Worm (Caenorhabditis elegans) whole organism, early embryonic: ENCODE data around the gene alh-11.

Source experiments
- B0310.2 ChIP-seq: sonication (generic microtip); optimal IDR thresholded peaks from 2 replicates; lab custom pipeline; 2016; ENCODE audit warnings: mild to moderate bottlenecking, missing genetic modification characterization, missing compliant biosample characterization
- F13C5.2 ChIP-seq: sonication (generic microtip); optimal IDR thresholded peaks from 2 replicates; lab custom pipeline; 2017; ENCODE audit warnings: mild to moderate bottlenecking, missing genetic modification characterization, inconsistent platforms, missing compliant biosample characterization
- aly-1 ChIP-seq: sonication (generic microtip); optimal IDR thresholded peaks from 2 replicates; lab custom pipeline; 2016; ENCODE audit warnings: missing genetic modification characterization, missing compliant biosample characterization
- ama-1 ChIP-seq: fragments of 150-350 bp; optimal IDR thresholded peaks from 2 replicates; lab custom pipeline; 2014
- ceh-13 ChIP-seq: fragments of 200-800 bp; sonication (Bioruptor generic); optimal IDR thresholded peaks from 2 replicates; lab custom pipeline; 2018; ENCODE audit warnings: mild to moderate bottlenecking, missing genetic modification characterization, missing compliant biosample characterization
- ceh-36 ChIP-seq: sonication (generic microtip); optimal IDR thresholded peaks from 2 replicates; lab custom pipeline; 2016; ENCODE audit warnings: missing genetic modification characterization, inconsistent platforms, missing compliant biosample characterization
- ets-7 ChIP-seq: sonication (generic microtip); optimal IDR thresholded peaks from 2 replicates; lab custom pipeline; 2016; ENCODE audit warnings: missing genotype, missing genetic modification characterization, missing compliant biosample characterization
- flt-1 ChIP-seq: fragments of 200-800 bp; sonication (Bioruptor generic); IDR thresholded peaks from 2 replicates; pipeline ENCODE4 v1.3.6; 2022; ENCODE audit warnings: missing genetic modification characterization, missing compliant biosample characterization
- hmbx-1 ChIP-seq: sonication (generic microtip); optimal IDR thresholded peaks from 2 replicates; lab custom pipeline; 2016; ENCODE audit warnings: mild to moderate bottlenecking, missing genetic modification characterization, missing compliant biosample characterization
- hmg-4 ChIP-seq: fragments of 200-800 bp; sonication (Bioruptor generic); optimal IDR thresholded peaks from 2 replicates; lab custom pipeline; 2018; ENCODE audit warnings: mild to moderate bottlenecking, missing genetic modification characterization, missing compliant biosample characterization
- hnd-1 ChIP-seq: sonication (generic microtip); optimal IDR thresholded peaks from 2 replicates; lab custom pipeline; 2016; ENCODE audit warnings: missing genetic modification characterization, missing compliant biosample characterization
- pes-1 ChIP-seq: fragments of 200-800 bp; sonication (Bioruptor generic); IDR thresholded peaks from 2 replicates; pipeline ENCODE4 v1.3.6; 2022; ENCODE audit warnings: missing genetic modification reagents, missing genetic modification characterization, missing compliant biosample characterization
- scrt-1 ChIP-seq: fragments of 200-800 bp; sonication (Bioruptor generic); IDR thresholded peaks from 2 replicates; pipeline ENCODE4 v1.3.6; 2022; ENCODE audit warnings: missing genetic modification characterization, missing compliant biosample characterization
- sea-1 ChIP-seq: fragments of 200-800 bp; sonication (Bioruptor generic); conservative IDR thresholded peaks from 2 replicates; pipeline ENCODE4 v1.3.6; 2022; ENCODE audit warnings: missing genetic modification characterization, missing compliant biosample characterization
- tbx-11 ChIP-seq: fragments of 200-800 bp; sonication (Bioruptor generic); IDR thresholded peaks from 2 replicates; pipeline ENCODE4 v1.3.6; 2022; ENCODE audit warnings: missing genetic modification characterization, missing compliant biosample characterization
- tbx-37 ChIP-seq: fragments of 200-800 bp; sonication (Bioruptor generic); conservative IDR thresholded peaks from 2 replicates; pipeline ENCODE4 v1.3.6; 2022; ENCODE audit warnings: missing genetic modification reagents, missing genetic modification characterization, missing compliant biosample characterization
- tra-4 ChIP-seq: sonication (generic microtip); optimal IDR thresholded peaks from 2 replicates; lab custom pipeline; 2017; ENCODE audit warnings: missing genetic modification characterization, missing compliant biosample characterization

The alh-11 gene

DNA sequence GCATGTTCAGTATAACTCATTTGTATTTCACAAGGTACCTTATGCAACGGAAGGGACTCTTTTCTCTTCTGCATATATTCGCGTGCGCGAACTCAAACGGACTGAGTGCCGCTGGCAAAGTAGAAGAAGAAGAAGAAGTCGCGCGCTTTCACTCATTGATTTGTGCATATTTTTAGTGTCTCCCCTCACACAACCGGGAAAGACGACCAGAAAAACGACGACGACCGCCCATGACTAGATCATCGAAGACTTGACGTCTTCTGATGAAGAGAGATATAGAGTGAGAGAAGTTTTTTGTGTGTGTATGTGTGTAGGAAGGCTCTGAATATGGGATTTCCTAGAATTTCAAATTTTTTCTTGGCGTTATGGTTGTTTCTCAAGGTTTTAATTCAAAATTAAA lies 14.3 kb downstream of the alh-11 start:
- no peak for TF ChIP-seq tbx-37 (GFP tag; lab: Robert Waterston, UW)
- no peak for TF ChIP-seq flt-1 (GFP tag; lab: Robert Waterston, UW)
- no peak for TF ChIP-seq ceh-13 (GFP tag; lab: Kevin White, UChicago)
- no peak for TF ChIP-seq pes-1 (GFP tag; lab: Robert Waterston, UW)
- no peak for TF ChIP-seq ceh-36
- no peak for TF ChIP-seq B0310.2
- TF ChIP-seq hmg-4, result no peak
- no peak for TF ChIP-seq aly-1 (tag; lab: Kevin White, UChicago)
- TF ChIP-seq F13C5.2 (tag; lab: Kevin White, UChicago), result no peak
- no peak for TF ChIP-seq hnd-1 (tag; lab: Kevin White, UChicago)

DNA sequence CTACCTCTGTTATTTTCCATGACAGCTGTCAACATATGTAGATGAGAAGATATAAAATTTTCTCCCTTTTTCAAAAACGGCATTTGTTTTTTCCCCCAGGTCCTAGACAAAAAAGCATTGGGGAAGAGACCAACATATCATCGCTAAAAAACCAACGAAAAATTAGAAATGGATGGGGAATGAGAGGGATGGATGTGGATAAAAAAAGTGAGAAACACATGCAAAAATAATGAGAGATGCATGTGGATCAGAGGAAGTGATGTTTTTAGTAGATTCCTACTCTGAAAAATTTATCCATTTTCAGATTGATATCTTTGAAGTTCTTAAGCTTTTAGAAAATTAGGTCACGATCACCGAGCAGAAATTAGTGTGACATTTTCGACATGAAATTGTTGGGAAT lies 16.2 kb downstream of the alh-11 start:
- TF ChIP-seq B0310.2, result no peak
- no peak for TF ChIP-seq F13C5.2 (tag; lab: Kevin White, UChicago)
- TF ChIP-seq hmbx-1 (tag; lab: Kevin White, UChicago), result no peak
- TF ChIP-seq hnd-1 (tag; lab: Kevin White, UChicago), result no peak
- TF ChIP-seq aly-1 (tag; lab: Kevin White, UChicago), result no peak
- no peak for TF ChIP-seq scrt-1

DNA sequence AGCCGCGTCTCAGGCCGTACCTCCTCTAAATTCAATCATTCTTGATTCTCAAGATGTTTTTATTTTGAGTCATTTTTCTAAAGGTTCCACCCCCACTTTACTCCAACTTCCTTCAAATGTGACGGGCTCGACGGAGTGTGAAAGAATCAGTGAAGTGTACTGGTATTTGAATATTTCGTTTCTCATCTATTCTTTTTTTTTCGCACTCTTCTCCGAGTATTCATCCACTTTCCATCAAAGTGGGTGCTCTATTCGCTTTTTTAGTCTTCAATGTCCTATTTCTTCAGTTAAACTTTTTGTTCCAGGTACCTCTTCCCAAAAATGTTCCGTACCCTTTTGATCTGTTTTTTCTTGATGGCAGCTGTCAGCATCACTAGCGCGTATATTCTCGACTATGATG lies 17.2 kb downstream of the alh-11 start, which contains the start of gene nlp-52:
nlp-52 (plus strand) TSS at position 301 of the 400 bp plus-strand sequence.
- TF ChIP-seq aly-1 (tag; lab: Kevin White, UChicago) (no peak), ceh-36 (no peak), pes-1 (GFP tag; lab: Robert Waterston, UW) (no peak), sea-1 (GFP tag; lab: Robert Waterston, UW) (no peak), ceh-13 (GFP tag; lab: Kevin White, UChicago) (no peak), ets-7 (no peak), tbx-37 (GFP tag; lab: Robert Waterston, UW) (no peak), tra-4 (tag; lab: Kevin White, UChicago) (no peak), F13C5.2 (tag; lab: Kevin White, UChicago) (no peak), scrt-1 (no peak), hmg-4 (no peak), B0310.2 (no peak), hmbx-1 (tag; lab: Kevin White, UChicago) (no peak), ama-1 (lab: Kevin White, UChicago) (no peak), hnd-1 (tag; lab: Kevin White, UChicago) (no peak), flt-1 (GFP tag; lab: Robert Waterston, UW) (no peak), tbx-11 (GFP tag; lab: Robert Waterston, UW) (no peak)

DNA sequence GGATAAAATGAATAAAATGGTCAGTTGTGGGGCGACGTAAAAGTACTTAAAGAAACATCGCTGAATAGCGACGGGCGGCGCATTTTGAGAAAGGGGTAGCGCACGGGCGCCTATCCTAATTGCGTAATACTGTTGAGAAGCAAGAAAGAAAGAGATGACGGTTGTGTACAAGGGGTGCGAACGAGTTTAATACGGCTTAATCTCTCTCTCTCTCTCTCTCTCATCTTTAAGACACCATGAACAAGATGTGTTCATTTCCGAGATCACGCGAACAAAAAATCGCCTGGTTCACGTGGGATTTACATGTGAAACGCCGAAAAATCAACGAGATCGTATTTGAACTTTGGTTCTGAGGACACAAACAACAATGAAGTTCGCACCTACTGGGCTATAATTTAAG lies 19.0 kb downstream of the alh-11 start:
- TF ChIP-seq hnd-1 (tag; lab: Kevin White, UChicago), result no peak
- no peak for TF ChIP-seq ceh-13 (GFP tag; lab: Kevin White, UChicago)
- TF ChIP-seq aly-1 (tag; lab: Kevin White, UChicago), result no peak
- no peak for TF ChIP-seq flt-1 (GFP tag; lab: Robert Waterston, UW)
- TF ChIP-seq ets-7, result no peak
- TF ChIP-seq tbx-37 (GFP tag; lab: Robert Waterston, UW), result no peak
- TF ChIP-seq pes-1 (GFP tag; lab: Robert Waterston, UW), result no peak
- no peak for TF ChIP-seq B0310.2
- TF ChIP-seq ceh-36, result no peak
- no peak for TF ChIP-seq hmg-4
- no peak for TF ChIP-seq tra-4 (tag; lab: Kevin White, UChicago)
- TF ChIP-seq scrt-1, result no peak
- TF ChIP-seq sea-1 (GFP tag; lab: Robert Waterston, UW), result no peak
- TF ChIP-seq hmbx-1 (tag; lab: Kevin White, UChicago), result no peak

DNA sequence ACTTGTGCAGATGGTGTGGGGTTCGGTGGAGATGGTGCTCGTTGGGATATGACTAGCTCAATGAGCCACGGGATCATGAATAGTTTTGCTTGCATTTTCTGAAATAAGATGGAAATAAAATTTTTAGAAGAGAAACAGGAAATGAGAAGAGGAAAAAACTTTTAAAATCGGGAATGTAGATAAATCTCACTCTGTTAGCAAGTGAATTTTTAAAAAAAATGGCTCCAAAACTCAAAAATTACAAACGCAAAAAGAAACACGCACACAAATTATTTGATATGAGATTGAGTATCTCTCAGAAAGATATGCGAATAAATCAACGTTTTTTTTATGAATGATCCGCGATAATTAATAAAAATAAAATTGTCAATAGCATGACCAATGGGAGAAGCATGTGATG lies 20.7 kb downstream of the alh-11 start, which contains the start of gene T17H7.7:
T17H7.7 (minus strand) TSS at position 101 of the 400 bp plus-strand sequence.
- TF ChIP-seq pes-1 (GFP tag; lab: Robert Waterston, UW), result no peak

DNA sequence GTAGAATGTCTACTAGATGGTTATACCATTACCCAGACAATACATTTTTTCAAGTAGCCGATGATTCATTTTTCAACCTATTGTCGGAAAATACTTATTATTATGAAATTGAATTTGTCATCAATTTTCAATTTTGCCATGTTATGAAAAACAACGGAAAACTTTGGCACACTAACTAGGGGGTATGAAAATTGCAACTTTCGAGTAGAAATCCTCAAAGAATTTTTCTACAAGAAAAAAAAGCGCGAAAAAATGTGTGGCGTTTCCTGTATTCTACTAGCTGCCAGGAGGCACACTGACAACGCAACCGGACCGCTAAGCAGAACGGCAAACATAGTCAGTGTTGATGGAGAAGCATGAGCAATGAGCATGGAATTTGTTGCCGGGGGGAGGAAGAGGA lies 24.3 kb downstream of the alh-11 start:
- no peak for TF ChIP-seq scrt-1
- no peak for TF ChIP-seq tra-4 (tag; lab: Kevin White, UChicago)
- TF ChIP-seq ama-1 (lab: Kevin White, UChicago), result no peak
- no peak for TF ChIP-seq flt-1 (GFP tag; lab: Robert Waterston, UW)
- no peak for TF ChIP-seq pes-1 (GFP tag; lab: Robert Waterston, UW)
- TF ChIP-seq sea-1 (GFP tag; lab: Robert Waterston, UW), result no peak
- TF ChIP-seq ceh-13 (GFP tag; lab: Kevin White, UChicago), result no peak
- no peak for TF ChIP-seq ets-7
- no peak for TF ChIP-seq aly-1 (tag; lab: Kevin White, UChicago)
- no peak for TF ChIP-seq hmg-4
- no peak for TF ChIP-seq tbx-11 (GFP tag; lab: Robert Waterston, UW)
- no peak for TF ChIP-seq hnd-1 (tag; lab: Kevin White, UChicago)
- TF ChIP-seq ceh-36, result no peak
- TF ChIP-seq tbx-37 (GFP tag; lab: Robert Waterston, UW), result no peak
- TF ChIP-seq B0310.2, result no peak
- no peak for TF ChIP-seq hmbx-1 (tag; lab: Kevin White, UChicago)
- no peak for TF ChIP-seq F13C5.2 (tag; lab: Kevin White, UChicago)

DNA sequence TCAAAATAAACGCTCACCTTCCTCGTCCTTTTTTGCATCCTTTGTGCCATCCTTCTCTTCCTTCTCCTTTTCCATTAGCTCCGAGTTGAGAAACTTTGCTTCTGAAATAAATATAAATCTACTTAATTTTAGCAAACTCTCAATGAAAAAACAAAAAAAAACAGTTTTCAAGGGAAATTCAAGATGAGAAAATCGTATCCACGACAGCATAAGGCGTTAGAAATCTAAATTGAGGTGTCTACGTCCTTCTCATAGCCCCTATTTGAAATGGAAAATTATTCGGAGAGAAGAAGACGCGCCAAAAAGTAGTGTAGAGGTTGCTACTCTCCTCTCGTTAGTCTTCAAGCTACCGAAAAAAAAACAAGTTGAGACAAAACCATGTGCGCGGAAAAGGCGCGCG lies 26.3 kb downstream of the alh-11 start, which contains the start of gene pat-12:
pat-12 (minus strand) TSS at position 101 of the 400 bp plus-strand sequence.
- TF ChIP-seq pes-1 (GFP tag; lab: Robert Waterston, UW) (no peak), ama-1 (lab: Kevin White, UChicago) (no peak), flt-1 (GFP tag; lab: Robert Waterston, UW) (no peak), hmbx-1 (tag; lab: Kevin White, UChicago) (no peak), hmg-4 (no peak), F13C5.2 (tag; lab: Kevin White, UChicago) (no peak), ets-7 (no peak), scrt-1 (no peak), ceh-36 (no peak), tra-4 (tag; lab: Kevin White, UChicago) (no peak), tbx-11 (GFP tag; lab: Robert Waterston, UW) (no peak), B0310.2 (no peak), sea-1 (GFP tag; lab: Robert Waterston, UW) (no peak), hnd-1 (tag; lab: Kevin White, UChicago) (no peak), ceh-13 (GFP tag; lab: Kevin White, UChicago) (no peak), tbx-37 (GFP tag; lab: Robert Waterston, UW) (no peak), aly-1 (tag; lab: Kevin White, UChicago) (no peak)
